Fruit fly (Drosophila melanogaster) whole organism, embryonic: ENCODE measurements around the gene CG8419.

Source experiments
- CG30020 ChIP-seq: fragments of 200-800 bp; optimal IDR thresholded peaks from 2 replicates; lab custom pipeline; 2019; ENCODE audit warnings: missing biosample characterization, mild to moderate bottlenecking, missing genetic modification characterization, moderate library complexity
- CG30431 ChIP-seq: fragments of 200-800 bp; sonication (Bioruptor generic); optimal IDR thresholded peaks from 2 replicates; lab custom pipeline; 2017; ENCODE audit warnings: missing biosample characterization, missing genetic modification characterization
- Deaf1 ChIP-seq: fragments of 200-800 bp; optimal IDR thresholded peaks from 3 replicates; lab custom pipeline; 2019; ENCODE audit warnings: missing biosample characterization, mild to moderate bottlenecking, missing genetic modification characterization, moderate library complexity

DNA sequence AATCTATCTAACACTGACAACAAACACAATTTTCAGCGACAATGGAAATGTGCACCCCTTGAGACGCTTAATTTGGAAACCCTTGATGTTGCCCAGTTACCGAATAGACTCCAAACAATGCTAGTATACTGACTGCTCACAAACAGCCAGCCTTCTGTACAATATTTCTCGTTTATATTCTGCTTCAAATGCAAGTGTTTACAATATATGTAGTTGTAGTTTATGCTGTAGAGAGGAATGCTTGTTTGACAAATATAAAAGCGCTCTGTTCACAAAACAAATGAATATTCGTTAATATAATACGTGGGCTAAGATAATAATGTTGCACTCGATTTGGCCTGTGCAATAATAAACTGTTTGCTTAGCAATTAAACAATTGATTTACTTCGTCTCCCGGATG lies 11.9 kb downstream of the CG8419 start, which contains the start of gene CG8292:
- no peak for TF ChIP-seq Deaf1
- no peak for TF ChIP-seq CG30431
- no peak for TF ChIP-seq CG30020 (tag; lab: Kevin White, UChicago)
